Worm (Caenorhabditis elegans): ENCODE measurements around the gene F41G4.8.
A peak's percentile ranks its signal among the peaks of the same experiment; 100 is the strongest.

The F41G4.8 gene

DNA sequence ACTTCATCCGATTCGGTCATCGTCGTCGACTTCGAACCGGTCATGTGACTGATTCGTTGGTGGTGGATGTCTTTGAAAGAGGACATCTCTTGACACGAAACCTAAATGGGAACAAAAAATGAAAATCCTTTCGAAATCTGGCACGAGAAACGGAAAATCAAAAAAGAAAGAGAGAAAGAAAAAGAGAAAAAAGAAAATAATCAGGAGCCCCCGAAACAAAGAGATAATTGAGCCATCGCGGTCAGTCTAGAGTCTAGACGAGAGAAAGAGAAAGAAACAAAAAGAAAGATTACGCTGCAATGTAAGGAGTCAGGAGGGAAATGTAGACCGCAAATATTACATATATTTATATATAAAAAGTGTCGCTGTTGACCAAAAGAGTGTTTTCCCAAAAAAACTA is 24.1 kb upstream of the F41G4.8 start, which contains the start of gene aakg-2:
Gene aakg-2, minus strand, starts transcription at position 101 of the 400 bp plus-strand sequence.
- TF ChIP-seq fkh-4 (tag; optimal IDR thresholded peaks at IDR 0.05; ENCODE audit: borderline replicate concordance) (no peak), snpc-4 (tag; optimal IDR thresholded peaks at IDR 0.05) (no peak), ceh-63 (GFP tag; optimal IDR thresholded peaks at IDR 0.05) (no peak), aha-1 (tag; optimal IDR thresholded peaks at IDR 0.05) (no peak), ztf-11 (tag; optimal IDR thresholded peaks at IDR 0.05) (no peak), nhr-20 (tag; optimal IDR thresholded peaks at IDR 0.05) (no peak), efl-1 (optimal IDR thresholded peaks at IDR 0.05) (no peak), efl-1 (GFP tag; optimal IDR thresholded peaks at IDR 0.05 in 1 of 2) (peak in 1 of 2 experiments; percentile 84), fkh-10 (GFP tag; optimal IDR thresholded peaks at IDR 0.05) (no peak), lin-14 (GFP tag; optimal IDR thresholded peaks at IDR 0.05) (peak; percentile 37), elt-3 (tag; optimal IDR thresholded peaks at IDR 0.05) (no peak), nhr-11 (tag; optimal IDR thresholded peaks at IDR 0.05) (no peak), irx-1 (tag; optimal IDR thresholded peaks at IDR 0.05) (no peak), sup-37 (GFP tag; optimal IDR thresholded peaks at IDR 0.05) (no peak), ceh-88 (GFP tag; IDR thresholded peaks at IDR 0.05) (no peak), nhr-47 (tag; optimal IDR thresholded peaks at IDR 0.05) (no peak), elt-2 (tag; optimal IDR thresholded peaks at IDR 0.05) (no peak), unc-130 (tag; optimal IDR thresholded peaks at IDR 0.05) (no peak)

DNA sequence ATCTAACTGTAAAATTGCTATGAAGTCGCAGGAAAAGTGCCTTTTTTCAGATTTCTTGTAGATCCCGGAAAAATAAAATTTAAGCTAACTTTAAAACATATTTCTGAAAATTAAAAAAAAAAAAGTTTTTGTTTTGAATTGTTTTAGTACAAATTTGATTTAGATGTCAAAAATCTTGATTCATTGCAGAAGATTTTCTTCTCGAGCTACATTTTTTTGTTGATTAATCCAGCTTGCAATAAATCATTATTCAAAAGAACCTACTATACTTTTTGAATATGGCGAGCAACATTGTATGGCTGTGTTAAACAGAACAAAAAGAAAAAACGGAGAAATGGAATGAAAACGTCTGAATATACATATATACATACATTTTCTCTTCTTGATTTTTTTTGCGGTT is 20.9 kb upstream of the F41G4.8 start:
- TF ChIP-seq blmp-1 (tag; optimal IDR thresholded peaks at IDR 0.05) (no peak), fkh-8 (tag; optimal IDR thresholded peaks at IDR 0.05) (no peak), hlh-17 (GFP tag; optimal IDR thresholded peaks at IDR 0.05; ENCODE audit: borderline replicate concordance) (no peak), zag-1 (tag; optimal IDR thresholded peaks at IDR 0.05) (no peak), swsn-7 (tag; optimal IDR thresholded peaks at IDR 0.05) (no peak), ets-5 (GFP tag; IDR thresholded peaks at IDR 0.05) (no peak), hlh-4 (tag; optimal IDR thresholded peaks at IDR 0.05) (no peak), unc-98 (GFP tag; IDR thresholded peaks at IDR 0.05) (no peak), ceh-8 (GFP tag; optimal IDR thresholded peaks at IDR 0.05) (no peak), snu-23 (GFP tag; optimal IDR thresholded peaks at IDR 0.05) (no peak), nhr-90 (tag; optimal IDR thresholded peaks at IDR 0.05; ENCODE audit: poor library complexity) (no peak), mep-1 (tag; optimal IDR thresholded peaks at IDR 0.05) (no peak), nhr-71 (tag; optimal IDR thresholded peaks at IDR 0.05) (no peak), mdl-1 (tag; optimal IDR thresholded peaks at IDR 0.05) (no peak), ztf-4 (tag; optimal IDR thresholded peaks at IDR 0.05) (no peak), dsc-1 (tag; optimal IDR thresholded peaks at IDR 0.05) (no peak)

DNA sequence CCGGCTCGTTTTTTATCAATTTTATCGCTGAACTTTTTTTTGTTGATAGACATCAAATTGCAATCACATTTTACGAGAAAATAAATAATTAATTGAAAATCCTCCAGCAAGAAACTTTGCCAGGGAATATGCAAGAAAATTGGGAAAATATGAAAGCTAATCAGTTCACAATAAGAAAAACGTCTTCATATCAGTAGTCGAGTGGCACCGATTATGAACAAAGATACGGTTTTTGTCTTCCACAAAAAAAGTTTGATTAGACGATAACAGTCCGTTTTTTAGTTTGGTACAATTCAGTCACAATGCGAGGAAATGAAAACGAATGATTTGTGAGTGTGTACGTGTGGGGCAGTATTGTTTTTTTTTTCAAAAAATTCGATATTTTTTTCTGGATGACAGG is 20.2 kb upstream of the F41G4.8 start:
- TF ChIP-seq F16B12.6 (tag; optimal IDR thresholded peaks at IDR 0.05) (no peak), elt-2 (tag; optimal IDR thresholded peaks at IDR 0.05) (peak; percentile 0)

DNA sequence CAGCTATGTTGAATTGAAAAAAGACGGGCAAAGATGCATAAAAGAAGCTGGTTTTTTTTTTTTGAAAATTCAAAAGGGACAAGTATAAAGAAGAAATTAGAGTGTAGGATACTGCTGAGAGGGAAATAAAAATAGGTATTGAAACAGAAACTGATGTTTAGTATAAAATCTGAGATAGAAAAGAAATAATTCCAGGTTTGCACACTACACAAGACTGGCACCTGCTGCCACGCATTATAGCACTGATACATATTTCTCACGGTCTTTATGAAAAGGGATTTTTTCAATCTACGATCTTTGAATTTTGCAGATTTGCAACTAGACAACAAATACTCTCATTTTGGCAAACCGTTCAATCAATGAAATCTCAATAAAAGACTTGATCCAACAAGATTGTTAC is 18.5 kb upstream of the F41G4.8 start:
- TF ChIP-seq egl-27 (tag; optimal IDR thresholded peaks at IDR 0.05) (no peak), pqm-1 (tag; optimal IDR thresholded peaks at IDR 0.05) (no peak), grh-1 (GFP tag; IDR thresholded peaks at IDR 0.05) (no peak), mep-1 (tag; optimal IDR thresholded peaks at IDR 0.05) (no peak), fos-1 (tag; optimal IDR thresholded peaks at IDR 0.05) (no peak), fkh-8 (tag; optimal IDR thresholded peaks at IDR 0.05) (no peak), irx-1 (tag; optimal IDR thresholded peaks at IDR 0.05) (no peak), ama-1 (optimal IDR thresholded peaks at IDR 0.05) (no peak), nhr-11 (tag; optimal IDR thresholded peaks at IDR 0.05) (no peak), blmp-1 (tag; optimal IDR thresholded peaks at IDR 0.05) (no peak), pag-3 (tag; optimal IDR thresholded peaks at IDR 0.05; ENCODE audit: borderline replicate concordance, insufficient read depth) (no peak)
